Fruit fly (Drosophila melanogaster) Kc167 (cell line): ENCODE results near the gene mip130.

ENCODE experiments used
- Sin3A ChIP-seq: fragments of >200 bp; optimal IDR thresholded peaks from 2 replicates; lab custom pipeline; 2018; ENCODE audit warnings: missing external identifiers
- h ChIP-seq: fragments of >200 bp; optimal IDR thresholded peaks from 3 replicates; lab custom pipeline; 2018; ENCODE audit warnings: missing external identifiers
- insv ChIP-seq: fragments of >200 bp; optimal IDR thresholded peaks from 3 replicates; lab custom pipeline; 2018; ENCODE audit warnings: missing external identifiers
- psq ChIP-seq: fragments of >200 bp; optimal IDR thresholded peaks from 2 replicates; lab custom pipeline; 2017; ENCODE audit warnings: missing external identifiers
- ttk ChIP-seq: sonication (Bioruptor generic); optimal IDR thresholded peaks from 2 replicates; lab custom pipeline; 2017; ENCODE audit warnings: missing external identifiers

DNA sequence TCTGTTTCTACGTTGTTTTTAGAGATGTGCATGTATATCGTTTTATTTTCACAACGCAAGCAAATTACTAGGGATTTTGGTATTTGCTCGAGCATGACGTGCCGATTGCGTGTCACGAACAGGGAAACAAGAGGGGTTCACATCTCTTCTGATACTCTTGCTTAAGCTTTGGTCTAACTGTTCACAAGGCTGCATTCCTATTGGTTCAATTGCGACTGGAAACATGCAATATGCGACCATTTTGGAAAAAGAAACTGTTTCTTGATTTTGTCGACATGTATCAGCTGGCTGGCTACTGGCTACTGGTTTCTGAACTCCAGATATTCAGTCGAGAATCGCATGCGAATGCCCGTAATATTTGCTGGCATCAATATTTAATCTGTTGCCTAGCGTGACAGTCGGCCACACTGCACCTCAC is 27.9 kb upstream of the mip130 start, which contains the start of gene Coa8:
- no peak for TF ChIP-seq Sin3A (lab: Kevin White, UChicago)
- no peak for TF ChIP-seq psq (lab: Kevin White, UChicago)
- TF ChIP-seq insv (lab: Kevin White, UChicago) = no peak
- TF ChIP-seq h = no peak
- no peak for TF ChIP-seq ttk
